Worm (Caenorhabditis elegans) whole organism, L1 larva: ENCODE data around the gene K03B8.11.

Source experiments
- C16A3.4 ChIP-seq: fragments of 150-350 bp; optimal IDR thresholded peaks from 2 replicates; lab custom pipeline; 2014; ENCODE audit warnings: missing biosample characterization, missing genetic modification characterization
- C34B4.2 ChIP-seq: sonication (generic microtip); optimal IDR thresholded peaks from 2 replicates; lab custom pipeline; 2017; ENCODE audit warnings: mild to moderate bottlenecking, missing genetic modification characterization, missing compliant biosample characterization
- F16B12.6 ChIP-seq: fragments of 150-350 bp; optimal IDR thresholded peaks from 2 replicates; lab custom pipeline; 2014; ENCODE audit warnings: missing biosample characterization, missing genetic modification characterization
- aha-1 ChIP-seq: fragments of 150-350 bp; optimal IDR thresholded peaks from 2 replicates; lab custom pipeline; 2014; ENCODE audit warnings: missing biosample characterization, missing genetic modification characterization
- aly-2 ChIP-seq: fragments of 150-350 bp; optimal IDR thresholded peaks from 2 replicates; lab custom pipeline; 2014; ENCODE audit warnings: missing biosample characterization, missing genetic modification characterization
- ama-1 ChIP-seq: fragments of 150-350 bp; optimal IDR thresholded peaks from 2 replicates; lab custom pipeline; 2014
- ceh-8 ChIP-seq: fragments of 200-800 bp; sonication (Bioruptor generic); optimal IDR thresholded peaks from 2 replicates; lab custom pipeline; 2018; ENCODE audit warnings: mild to moderate bottlenecking, missing genetic modification characterization, moderate library complexity, missing compliant biosample characterization
- ceh-90 ChIP-seq: sonication (generic microtip); optimal IDR thresholded peaks from 2 replicates; lab custom pipeline; 2016; ENCODE audit warnings: missing genetic modification characterization, missing compliant biosample characterization
- ces-1 ChIP-seq: fragments of 150-350 bp; optimal IDR thresholded peaks from 2 replicates; lab custom pipeline; 2014; ENCODE audit warnings: missing biosample characterization, missing genetic modification reagents, missing genetic modification characterization
- dsc-1 ChIP-seq: sonication (generic microtip); optimal IDR thresholded peaks from 2 replicates; lab custom pipeline; 2016; ENCODE audit warnings: mild to moderate bottlenecking, missing genetic modification characterization, missing compliant biosample characterization
- efl-1 ChIP-seq, 4 experiments: fragments of 150-350 bp; optimal IDR thresholded peaks in 3 of 4; peaks in 1 of 4; 1 replicate in 1 of 4; 2 replicates in 3 of 4; lab custom pipeline; 2014; ENCODE audit warnings: missing biosample characterization in 2 of 4, missing genetic modification characterization in 2 of 4, missing genetic modification reagents in 2 of 4
- egl-13 ChIP-seq: sonication (generic microtip); optimal IDR thresholded peaks from 2 replicates; lab custom pipeline; 2016; ENCODE audit warnings: missing genotype, missing genetic modification reagents, missing genetic modification characterization, missing compliant biosample characterization
- fkh-8 ChIP-seq: sonication (generic microtip); optimal IDR thresholded peaks from 2 replicates; lab custom pipeline; 2016; ENCODE audit warnings: mild to moderate bottlenecking, missing genetic modification characterization, missing compliant biosample characterization
- fos-1 ChIP-seq: fragments of 150-350 bp; optimal IDR thresholded peaks from 2 replicates; lab custom pipeline; 2014; ENCODE audit warnings: missing biosample characterization, missing genetic modification characterization
- grh-1 ChIP-seq: fragments of 200-800 bp; sonication (Bioruptor generic); IDR thresholded peaks from 2 replicates; pipeline ENCODE4 v1.3.6; 2022; ENCODE audit warnings: missing genetic modification reagents, missing genetic modification characterization, missing compliant biosample characterization
- hlh-17 ChIP-seq: fragments of 200-800 bp; sonication (Bioruptor generic); optimal IDR thresholded peaks from 2 replicates; lab custom pipeline; 2018; ENCODE audit warnings: missing genetic modification characterization, mild to moderate bottlenecking, missing compliant biosample characterization, moderate library complexity, borderline replicate concordance
- hlh-4 ChIP-seq: sonication (generic microtip); optimal IDR thresholded peaks from 2 replicates; lab custom pipeline; 2016; ENCODE audit warnings: mild to moderate bottlenecking, missing genetic modification characterization, missing compliant biosample characterization
- jun-1 ChIP-seq: fragments of 150-350 bp; optimal IDR thresholded peaks from 2 replicates; lab custom pipeline; 2014; ENCODE audit warnings: missing biosample characterization, missing genetic modification reagents, missing genetic modification characterization
- lin-13 ChIP-seq: fragments of 150-350 bp; optimal IDR thresholded peaks from 2 replicates; lab custom pipeline; 2014; ENCODE audit warnings: missing biosample characterization, missing genetic modification reagents, missing genetic modification characterization
- lin-14 ChIP-seq: fragments of 200-800 bp; sonication (Bioruptor generic); optimal IDR thresholded peaks from 2 replicates; lab custom pipeline; 2018; ENCODE audit warnings: mild to moderate bottlenecking, missing genetic modification characterization, moderate library complexity, missing compliant biosample characterization
- lin-15B ChIP-seq: fragments of 150-350 bp; sonication (generic microtip); optimal IDR thresholded peaks from 3 replicates; lab custom pipeline; 2014; ENCODE audit warnings: missing biosample characterization, missing genetic modification characterization
- lin-35 ChIP-seq, 2 experiments: fragments of 150-350 bp; optimal IDR thresholded peaks; 2 replicates each; lab custom pipeline; 2014; ENCODE audit warnings: missing biosample characterization in 2 of 2, missing genetic modification characterization in 2 of 2, missing genetic modification reagents in 2 of 2
- lin-39 ChIP-seq: fragments of 150-350 bp; optimal IDR thresholded peaks from 2 replicates; lab custom pipeline; 2014; ENCODE audit warnings: missing biosample characterization, missing genetic modification reagents, missing genetic modification characterization
- mep-1 ChIP-seq: fragments of 150-350 bp; optimal IDR thresholded peaks from 2 replicates; lab custom pipeline; 2014; ENCODE audit warnings: missing biosample characterization, missing genetic modification characterization
- nhr-11 ChIP-seq: fragments of 150-350 bp; optimal IDR thresholded peaks from 2 replicates; lab custom pipeline; 2014; ENCODE audit warnings: missing biosample characterization, missing genetic modification characterization
- nhr-19 ChIP-seq: fragments of 200-800 bp; sonication (Bioruptor generic); conservative IDR thresholded peaks from 2 replicates; pipeline ENCODE4 v1.3.6; 2022; ENCODE audit warnings: missing genetic modification characterization, missing compliant biosample characterization
- nhr-28 ChIP-seq: fragments of 150-350 bp; optimal IDR thresholded peaks from 2 replicates; lab custom pipeline; 2014; ENCODE audit warnings: missing biosample characterization, missing genetic modification characterization
- nhr-47 ChIP-seq: sonication (generic microtip); optimal IDR thresholded peaks from 2 replicates; lab custom pipeline; 2016; ENCODE audit warnings: mild to moderate bottlenecking, missing genetic modification characterization, moderate library complexity, missing compliant biosample characterization
- nhr-76 ChIP-seq: sonication (generic microtip); optimal IDR thresholded peaks from 2 replicates; lab custom pipeline; 2017; ENCODE audit warnings: missing biosample characterization, missing genetic modification characterization
- nhr-77 ChIP-seq: fragments of 150-350 bp; optimal IDR thresholded peaks from 2 replicates; lab custom pipeline; 2014; ENCODE audit warnings: missing biosample characterization, missing genetic modification characterization
- nhr-85 ChIP-seq: sonication (generic microtip); peaks from one replicate; lab custom pipeline; 2016; ENCODE audit warnings: missing genetic modification characterization, inconsistent platforms, missing compliant biosample characterization
- pag-3 ChIP-seq: sonication (generic microtip); optimal IDR thresholded peaks from 2 replicates; lab custom pipeline; 2017; ENCODE audit warnings: missing genetic modification characterization, mild to moderate bottlenecking, missing compliant biosample characterization, antibody characterized with exemption, borderline replicate concordance; ENCODE audit not compliant: insufficient read depth
- rnt-1 ChIP-seq: sonication (generic microtip); optimal IDR thresholded peaks from 2 replicates; lab custom pipeline; 2016; ENCODE audit warnings: mild to moderate bottlenecking, missing genetic modification characterization, moderate library complexity, missing compliant biosample characterization
- skn-1 ChIP-seq: fragments of 150-350 bp; optimal IDR thresholded peaks from 2 replicates; lab custom pipeline; 2014; ENCODE audit warnings: missing biosample characterization, missing genetic modification characterization
- sptf-1 ChIP-seq: fragments of 150-350 bp; optimal IDR thresholded peaks from 2 replicates; lab custom pipeline; 2014; ENCODE audit warnings: missing biosample characterization, missing genetic modification characterization
- sup-37 ChIP-seq: fragments of 200-800 bp; sonication (Bioruptor generic); optimal IDR thresholded peaks from 2 replicates; lab custom pipeline; 2018; ENCODE audit warnings: mild to moderate bottlenecking, missing genetic modification characterization, missing compliant biosample characterization
- unc-130 ChIP-seq: fragments of 150-350 bp; optimal IDR thresholded peaks from 2 replicates; lab custom pipeline; 2017; ENCODE audit warnings: missing biosample characterization, missing genetic modification characterization, inconsistent platforms
- unc-62 ChIP-seq: fragments of 150-350 bp; optimal IDR thresholded peaks from 2 replicates; lab custom pipeline; 2014; ENCODE audit warnings: missing biosample characterization, missing genetic modification reagents, missing genetic modification characterization
- unc-98 ChIP-seq: fragments of 200-800 bp; sonication (Bioruptor generic); IDR thresholded peaks from 2 replicates; pipeline ENCODE4 v1.3.6; 2022; ENCODE audit warnings: missing genetic modification characterization, missing compliant biosample characterization
- vab-15 ChIP-seq: sonication (generic microtip); optimal IDR thresholded peaks from 2 replicates; lab custom pipeline; 2017; ENCODE audit warnings: missing genotype, mild to moderate bottlenecking, missing genetic modification characterization, missing compliant biosample characterization
- ztf-4 ChIP-seq: fragments of 150-350 bp; optimal IDR thresholded peaks from 2 replicates; lab custom pipeline; 2014; ENCODE audit warnings: missing biosample characterization, missing genetic modification characterization

K03B8.11 gene

ce11 chrV:11375150-11375792 is 15.0 kb downstream of the K03B8.11 start, which contains the start of gene cnb-1 (continued):
- TF ChIP-seq nhr-47 (tag; lab: Kevin White, UChicago) (peak; percentile 80), F16B12.6 (tag; lab: Kevin White, UChicago) (no peak), rnt-1 (peak; percentile 58), hlh-4 (no peak), unc-130 (no peak), lin-15B (tag; lab: Kevin White, UChicago) (no peak), jun-1 (peak; percentile 56), nhr-28 (tag; lab: Kevin White, UChicago) (no peak), C16A3.4 (tag; lab: Kevin White, UChicago) (no peak), ceh-8 (GFP tag; lab: Kevin White, UChicago) (no peak), aha-1 (tag; lab: Kevin White, UChicago) (peak; percentile 10), unc-62 (GFP tag; lab: Kevin White, UChicago) (no peak), C34B4.2 (no peak), lin-39 (tag; lab: Kevin White, UChicago) (no peak), ama-1 (peak; percentile 29), nhr-19 (GFP tag; lab: Robert Waterston, UW) (peak; percentile 62), sup-37 (no peak), fos-1 (peak; percentile 36), ces-1 (no peak), hlh-17 (GFP tag; lab: Kevin White, UChicago) (no peak), nhr-85 (tag; lab: Kevin White, UChicago) (peak; percentile 77), ztf-4 (tag; lab: Kevin White, UChicago) (no peak), skn-1 (tag; lab: Kevin White, UChicago) (peak; percentile 63), grh-1 (no peak), sptf-1 (no peak), lin-35 (GFP tag; optimal IDR thresholded peaks at IDR 0.05; lab: Kevin White, UChicago) (peak; percentile 48 to 58), nhr-11 (peak; percentile 17), efl-1 (optimal IDR thresholded peaks at IDR 0.05; lab: Kevin White, UChicago) (peak; percentile 74 to 85), efl-1 (GFP tag; optimal IDR thresholded peaks at IDR 0.05 in 1 of 2; lab: Kevin White, UChicago) (peak; percentile 39 to 93), ceh-90 (tag; lab: Kevin White, UChicago) (no peak), fkh-8 (tag; lab: Kevin White, UChicago) (peak; percentile 78), aly-2 (peak; percentile 10), nhr-77 (tag; lab: Kevin White, UChicago) (no peak), mep-1 (tag; lab: Kevin White, UChicago) (peak; percentile 79)

ce11 chrV:11373918-11374317 is 16.4 kb downstream of the K03B8.11 start:
- TF ChIP-seq pag-3 (no peak), dsc-1 (tag; lab: Kevin White, UChicago) (peak; percentile 12)

ce11 chrV:11372284-11372878 is 17.9 kb downstream of the K03B8.11 start:
- TF ChIP-seq lin-14 (GFP tag; lab: Kevin White, UChicago) (peak; percentile 19), ceh-8 (GFP tag; lab: Kevin White, UChicago) (no peak), unc-98 (GFP tag; lab: Robert Waterston, UW) (no peak), aha-1 (tag; lab: Kevin White, UChicago) (no peak), fos-1 (no peak), nhr-76 (no peak), lin-13 (no peak), vab-15 (tag; lab: Kevin White, UChicago) (no peak), efl-1 (optimal IDR thresholded peaks at IDR 0.05; lab: Kevin White, UChicago) (no peak), efl-1 (GFP tag; optimal IDR thresholded peaks at IDR 0.05 in 1 of 2; lab: Kevin White, UChicago) (no peak), ceh-90 (tag; lab: Kevin White, UChicago) (no peak), egl-13 (tag; lab: Kevin White, UChicago) (peak; percentile 48)
- TF ChIP-seq, all 84 proteins: peak for 2
